Worm (Caenorhabditis elegans): ENCODE data around the gene scd-1.

The scd-1 gene

ce11 chrX:12525359-12525839 lies at the start of gene scd-1:
scd-1 (minus strand) TSS chrX:12525789.
- TF ChIP-seq ceh-24 (tag; optimal IDR thresholded peaks at IDR 0.05) (no peak), fkh-10 (GFP tag; optimal IDR thresholded peaks at IDR 0.05) (no peak), ceh-22 (tag; optimal IDR thresholded peaks at IDR 0.05) (no peak), ttx-3 (tag; optimal IDR thresholded peaks at IDR 0.05) (no peak), nhr-232 (tag; optimal IDR thresholded peaks at IDR 0.05) (no peak), gmeb-2 (tag; optimal IDR thresholded peaks at IDR 0.05) (no peak), fax-1 (tag; optimal IDR thresholded peaks at IDR 0.05) (no peak), Y22D7AL.16 (tag; optimal IDR thresholded peaks at IDR 0.05) (no peak), pax-1 (tag; optimal IDR thresholded peaks at IDR 0.05) (no peak), nhr-11 (tag; optimal IDR thresholded peaks at IDR 0.05) (no peak), fkh-6 (tag; optimal IDR thresholded peaks at IDR 0.05) (no peak), hlh-30 (tag; optimal IDR thresholded peaks at IDR 0.05; ENCODE audit: insufficient read depth) (no peak), hlh-8 (tag; optimal IDR thresholded peaks at IDR 0.05) (no peak), ets-4 (tag; optimal IDR thresholded peaks at IDR 0.05) (no peak), pros-1 (tag; optimal IDR thresholded peaks at IDR 0.05) (no peak), ceh-9 (tag; optimal IDR thresholded peaks at IDR 0.05) (no peak), unc-55 (GFP tag; optimal IDR thresholded peaks at IDR 0.05) (no peak)

ce11 chrX:12574473-12574872 lies 48.9 kb upstream of the scd-1 start, which contains the start of gene T24D5.1:
T24D5.1 (plus strand) TSS chrX:12574773.
- TF ChIP-seq fkh-10 (GFP tag; optimal IDR thresholded peaks at IDR 0.05) (no peak), K02D7.2 (tag; optimal IDR thresholded peaks at IDR 0.05) (no peak), zip-5 (tag; optimal IDR thresholded peaks at IDR 0.05) (no peak), che-1 (tag; optimal IDR thresholded peaks at IDR 0.05) (no peak), sdc-2 (tag; optimal IDR thresholded peaks at IDR 0.05) (no peak), ama-1 (optimal IDR thresholded peaks at IDR 0.05) (no peak), ceh-45 (GFP tag; IDR thresholded peaks at IDR 0.05) (no peak)

ce11 chrX:12563589-12563988 lies 38.0 kb upstream of the scd-1 start:
- peak; percentile 93 for TF ChIP-seq syd-9 (tag; optimal IDR thresholded peaks at IDR 0.05)
- TF ChIP-seq ceh-18 (tag; optimal IDR thresholded peaks at IDR 0.05), result peak; percentile 82
- peak; percentile 58 for TF ChIP-seq pqm-1 (tag; optimal IDR thresholded peaks at IDR 0.05)
- peak; percentile 85 for TF ChIP-seq pag-3 (tag; optimal IDR thresholded peaks at IDR 0.05; ENCODE audit: borderline replicate concordance)
- TF ChIP-seq madf-2 (tag; optimal IDR thresholded peaks at IDR 0.05), result peak; percentile 92
- peak; percentile 92 for TF ChIP-seq sdc-2 (tag; optimal IDR thresholded peaks at IDR 0.05)
- peak; percentile 88 for TF ChIP-seq ztf-16 (tag; optimal IDR thresholded peaks at IDR 0.05)
- TF ChIP-seq ceh-30 (tag; optimal IDR thresholded peaks at IDR 0.05), result no peak
- peak; percentile 85 for TF ChIP-seq lin-11 (tag; optimal IDR thresholded peaks at IDR 0.05)
- peak; percentile 56 for TF ChIP-seq tbx-7 (tag; optimal IDR thresholded peaks at IDR 0.05)
- TF ChIP-seq nhr-232 (tag; optimal IDR thresholded peaks at IDR 0.05), result peak; percentile 91
- peak; percentile 89 for TF ChIP-seq ceh-19 (GFP tag; optimal IDR thresholded peaks at IDR 0.05)
- TF ChIP-seq F13H6.1 (tag; optimal IDR thresholded peaks at IDR 0.05), result peak; percentile 86
- TF ChIP-seq rnt-1 (tag; optimal IDR thresholded peaks at IDR 0.05), result peak; percentile 75
- peak; percentile 84 for TF ChIP-seq odd-2 (tag; optimal IDR thresholded peaks at IDR 0.05)
- peak; percentile 95 for TF ChIP-seq hlh-6 (tag; optimal IDR thresholded peaks at IDR 0.05)
- peak; percentile 94 for TF ChIP-seq elt-2 (tag; optimal IDR thresholded peaks at IDR 0.05)
- peak; percentile 86 for TF ChIP-seq hlh-13 (GFP tag; optimal IDR thresholded peaks at IDR 0.05)
- peak; percentile 85 for TF ChIP-seq Y22D7AL.16 (tag; optimal IDR thresholded peaks at IDR 0.05)
- peak; percentile 86 for TF ChIP-seq npax-4 (tag; optimal IDR thresholded peaks at IDR 0.05)
- peak; percentile 92 for TF ChIP-seq ttx-3 (tag; optimal IDR thresholded peaks at IDR 0.05)
- peak; percentile 88 for TF ChIP-seq ahr-1 (tag; optimal IDR thresholded peaks at IDR 0.05)
- peak; percentile 90 for TF ChIP-seq ceh-6 (GFP tag; optimal IDR thresholded peaks at IDR 0.05)
- peak; percentile 90 for TF ChIP-seq sox-4 (tag; optimal IDR thresholded peaks at IDR 0.05)
- no peak for TF ChIP-seq elt-4 (tag; optimal IDR thresholded peaks at IDR 0.05)
- TF ChIP-seq pros-1 (tag; optimal IDR thresholded peaks at IDR 0.05), result no peak
- peak; percentile 84 for TF ChIP-seq ceh-31 (tag; optimal IDR thresholded peaks at IDR 0.05)
- peak; percentile 86 for TF ChIP-seq pha-2 (tag; optimal IDR thresholded peaks at IDR 0.05)
- peak; percentile 91 for TF ChIP-seq K09A11.1 (tag; optimal IDR thresholded peaks at IDR 0.05; ENCODE audit: insufficient read depth)
- TF ChIP-seq fkh-6 (tag; optimal IDR thresholded peaks at IDR 0.05), result peak; percentile 91
- TF ChIP-seq hlh-15 (tag; optimal IDR thresholded peaks at IDR 0.05), result peak; percentile 87
- peak; percentile 82 for TF ChIP-seq ceh-48 (tag; optimal IDR thresholded peaks at IDR 0.05)
- TF ChIP-seq dve-1 (tag; optimal IDR thresholded peaks at IDR 0.05), result peak; percentile 76
